Worm (Caenorhabditis elegans) whole organism, L4/young adult: ENCODE measurements around the gene R10E11.6.

Source experiments
- W03F9.2 ChIP-seq: fragments of 150-350 bp; optimal IDR thresholded peaks from 2 replicates; lab custom pipeline; 2014; ENCODE audit warnings: missing biosample characterization, missing genetic modification characterization
- dao-5 ChIP-seq: sonication (generic microtip); optimal IDR thresholded peaks from 2 replicates; lab custom pipeline; 2016; ENCODE audit warnings: missing genotype, missing genetic modification characterization, moderate library complexity, missing compliant biosample characterization
- him-1 ChIP-seq: sonication (generic microtip); optimal IDR thresholded peaks from 2 replicates; lab custom pipeline; 2016; ENCODE audit warnings: missing genotype, missing genetic modification reagents, missing genetic modification characterization, missing compliant biosample characterization

DNA sequence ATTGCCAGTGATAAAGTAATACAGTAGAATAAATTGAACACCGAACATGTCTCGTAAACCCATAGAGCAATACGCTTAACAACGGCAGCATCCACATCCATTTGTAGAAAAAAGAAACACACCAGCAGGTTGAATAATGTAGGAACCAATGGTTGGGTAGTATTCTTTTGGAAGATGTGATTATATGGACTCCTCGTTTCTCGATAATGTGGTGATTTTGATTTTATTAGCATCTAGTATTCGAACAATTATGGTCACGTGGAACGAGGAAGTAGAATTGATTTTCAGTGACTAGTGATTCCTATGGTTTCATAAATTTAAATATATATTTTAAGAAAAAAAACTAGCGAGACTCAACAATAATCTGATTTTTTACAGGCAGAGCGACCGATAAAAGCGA lies 13.6 kb downstream of the R10E11.6 start, which contains the start of gene srxa-10:
- TF ChIP-seq dao-5 (tag; lab: Kevin White, UChicago) (no peak), him-1 (no peak), W03F9.2 (tag; lab: Kevin White, UChicago) (no peak)
